Fruit fly (Drosophila melanogaster) whole organism, adult: ENCODE data around the gene CG33978.

Experiments used
- CG11617 ChIP-seq: fragments of 200-800 bp; sonication (Bioruptor generic); optimal IDR thresholded peaks from 2 replicates; lab custom pipeline; 2017; ENCODE audit warnings: mild to moderate bottlenecking, missing biosample characterization, missing genetic modification reagents, missing genetic modification characterization
- CG12768 ChIP-seq: fragments of 200-800 bp; sonication (Bioruptor generic); optimal IDR thresholded peaks from 2 replicates; lab custom pipeline; 2017; ENCODE audit warnings: missing biosample characterization, missing genetic modification characterization, mild to moderate bottlenecking, moderate library complexity, missing genetic modification reagents
- CG14711 ChIP-seq: fragments of 200-800 bp; sonication (Bioruptor generic); optimal IDR thresholded peaks from 2 replicates; lab custom pipeline; 2018; ENCODE audit warnings: missing biosample characterization, mild to moderate bottlenecking, missing genetic modification characterization, moderate library complexity
- CG1620 ChIP-seq: fragments of 200-800 bp; sonication (Bioruptor generic); optimal IDR thresholded peaks from 2 replicates; lab custom pipeline; 2016; ENCODE audit warnings: missing biosample characterization, missing genetic modification characterization
- CG33017 ChIP-seq: fragments of 200-800 bp; sonication (Bioruptor generic); optimal IDR thresholded peaks from 2 replicates; lab custom pipeline; 2018; ENCODE audit warnings: missing biosample characterization, mild to moderate bottlenecking, missing genetic modification characterization, moderate library complexity
- CG5204 ChIP-seq: fragments of 200-800 bp; sonication (Bioruptor generic); optimal IDR thresholded peaks from 2 replicates; lab custom pipeline; 2016; ENCODE audit warnings: missing biosample characterization, missing genetic modification characterization
- CG7045 ChIP-seq: fragments of 200-800 bp; sonication (Bioruptor generic); optimal IDR thresholded peaks from 2 replicates; lab custom pipeline; 2017; ENCODE audit warnings: missing biosample characterization, mild to moderate bottlenecking, missing genetic modification characterization
- CG7101 ChIP-seq: fragments of 200-800 bp; sonication (Bioruptor generic); optimal IDR thresholded peaks from 2 replicates; lab custom pipeline; 2018; ENCODE audit warnings: missing biosample characterization, mild to moderate bottlenecking, missing genetic modification characterization, moderate library complexity
- Clk ChIP-seq: fragments of 200-800 bp; sonication (Bioruptor generic); optimal IDR thresholded peaks from 2 replicates; lab custom pipeline; 2017; ENCODE audit warnings: missing biosample characterization, missing genetic modification characterization
- Crg-1 ChIP-seq: fragments of 200-800 bp; sonication (Bioruptor generic); optimal IDR thresholded peaks from 2 replicates; lab custom pipeline; 2016; ENCODE audit warnings: missing biosample characterization, missing genetic modification characterization
- Hr96 ChIP-seq: fragments of 200-800 bp; sonication (Bioruptor generic); optimal IDR thresholded peaks from 2 replicates; lab custom pipeline; 2016; ENCODE audit warnings: missing biosample characterization, missing genetic modification characterization
- Mnt ChIP-seq: fragments of 200-800 bp; sonication (Bioruptor generic); optimal IDR thresholded peaks from 2 replicates; lab custom pipeline; 2016; ENCODE audit warnings: missing biosample characterization, mild to moderate bottlenecking, missing genetic modification characterization
- bab1 ChIP-seq: fragments of 200-800 bp; sonication (Bioruptor generic); optimal IDR thresholded peaks from 3 replicates; lab custom pipeline; 2019; ENCODE audit warnings: missing biosample characterization, mild to moderate bottlenecking, missing genetic modification characterization, moderate library complexity
- cic ChIP-seq: fragments of 200-800 bp; sonication (Bioruptor generic); optimal IDR thresholded peaks from 2 replicates; lab custom pipeline; 2017; ENCODE audit warnings: missing biosample characterization, mild to moderate bottlenecking, missing genetic modification characterization, moderate library complexity
- cnc ChIP-seq, 2 experiments: fragments of >200 bp; optimal IDR thresholded peaks; 2 replicates each; lab custom pipeline; 2017
- kay ChIP-seq: fragments of 200-800 bp; sonication (Bioruptor generic); peaks from one replicate; lab custom pipeline; 2016; ENCODE audit warnings: missing biosample characterization, missing genetic modification characterization, borderline replicate concordance
- ovo ChIP-seq: fragments of 200-800 bp; sonication (Bioruptor generic); optimal IDR thresholded peaks from 2 replicates; lab custom pipeline; 2016; ENCODE audit warnings: missing biosample characterization, missing genetic modification characterization
- pad ChIP-seq: fragments of 200-800 bp; sonication (Bioruptor generic); optimal IDR thresholded peaks from 3 replicates; lab custom pipeline; 2017; ENCODE audit warnings: missing biosample characterization, missing genetic modification characterization, mild to moderate bottlenecking, moderate library complexity, missing genetic modification reagents
- tj ChIP-seq: fragments of 200-800 bp; sonication (Bioruptor generic); optimal IDR thresholded peaks from 3 replicates; lab custom pipeline; 2017; ENCODE audit warnings: missing biosample characterization, mild to moderate bottlenecking, missing genetic modification characterization, moderate library complexity
- toe ChIP-seq: fragments of 200-800 bp; sonication (Bioruptor generic); optimal IDR thresholded peaks from 2 replicates; lab custom pipeline; 2016; ENCODE audit warnings: missing biosample characterization, missing genetic modification characterization

The CG33978 gene

dm6 chr4:180780-181179, 5.3 kb upstream of the CG33978 start:
- TF ChIP-seq ovo = no peak
- no peak for TF ChIP-seq CG33017 (tag; lab: Kevin White, UChicago)
- no peak for TF ChIP-seq CG7101 (tag; lab: Kevin White, UChicago)
- TF ChIP-seq CG12768 (GFP tag; lab: Kevin White, UChicago) = no peak

dm6 chr4:179920-180261, 4.5 kb upstream of the CG33978 start:
- TF ChIP-seq cnc (optimal IDR thresholded peaks at IDR 0.05; lab: Kevin White, UChicago) = no peak
- TF ChIP-seq ovo = no peak
- TF ChIP-seq kay (GFP tag; lab: Kevin White, UChicago) = no peak
- no peak for TF ChIP-seq Mnt (GFP tag; lab: Kevin White, UChicago)
- TF ChIP-seq CG7101 (tag; lab: Kevin White, UChicago) = no peak
- TF ChIP-seq bab1 (GFP tag; lab: Kevin White, UChicago) = no peak
- TF ChIP-seq cic (GFP tag; lab: Kevin White, UChicago) = no peak
- TF ChIP-seq toe (GFP tag; lab: Kevin White, UChicago) = no peak
- TF ChIP-seq Hr96 (GFP tag; lab: Kevin White, UChicago) = no peak
- no peak for TF ChIP-seq CG33017 (tag; lab: Kevin White, UChicago)
- TF ChIP-seq CG1620 (GFP tag; lab: Kevin White, UChicago) = no peak
- TF ChIP-seq tj = no peak

- TF ChIP-seq CG1620 (GFP tag; lab: Kevin White, UChicago) (peak; percentile 16), bab1 (GFP tag; lab: Kevin White, UChicago) (peak; percentile 11), CG14711 (tag; lab: Kevin White, UChicago) (peak; percentile 81), cic (GFP tag; lab: Kevin White, UChicago) (no peak)
Observed at dm6 chr4:179062-179919, 3.9 kb upstream of the CG33978 start, which contains the start of gene Arl4. Arl4 (minus strand) TSS chr4:179389.

- no peak for TF ChIP-seq CG11617 (GFP tag; lab: Kevin White, UChicago)
- no peak for TF ChIP-seq cic (GFP tag; lab: Kevin White, UChicago)
- TF ChIP-seq tj = no peak
- peak; percentile 63 for TF ChIP-seq kay (GFP tag; lab: Kevin White, UChicago)
Observed at dm6 chr4:174526-174925, 913 bp downstream of the CG33978 start.

- TF ChIP-seq toe (GFP tag; lab: Kevin White, UChicago) (no peak), CG33017 (tag; lab: Kevin White, UChicago) (no peak), ovo (no peak), CG7101 (tag; lab: Kevin White, UChicago) (no peak), CG5204 (GFP tag; lab: Kevin White, UChicago) (no peak), CG1620 (GFP tag; lab: Kevin White, UChicago) (no peak)
Observed at dm6 chr4:167515-167914, 7.9 kb downstream of the CG33978 start.

dm6 chr4:165159-165558, 10.3 kb downstream of the CG33978 start:
- no peak for TF ChIP-seq ovo
- TF ChIP-seq bab1 (GFP tag; lab: Kevin White, UChicago) = no peak
- TF ChIP-seq Hr96 (GFP tag; lab: Kevin White, UChicago) = no peak
- TF ChIP-seq Crg-1 (GFP tag; lab: Kevin White, UChicago) = no peak
- TF ChIP-seq cnc (optimal IDR thresholded peaks at IDR 0.05; lab: Kevin White, UChicago) = no peak
- TF ChIP-seq toe (GFP tag; lab: Kevin White, UChicago) = no peak
- no peak for TF ChIP-seq Clk (GFP tag; lab: Kevin White, UChicago)
- TF ChIP-seq CG12768 (GFP tag; lab: Kevin White, UChicago) = no peak

dm6 chr4:155977-156376, 19.5 kb downstream of the CG33978 start, which contains the start of gene CG31997:
CG31997 (minus strand) TSS chr4:156060.
- TF ChIP-seq CG11617 (GFP tag; lab: Kevin White, UChicago) (no peak), CG7101 (tag; lab: Kevin White, UChicago) (no peak), kay (GFP tag; lab: Kevin White, UChicago) (peak; percentile 16), pad (GFP tag; lab: Kevin White, UChicago) (peak; percentile 47)

DNA sequence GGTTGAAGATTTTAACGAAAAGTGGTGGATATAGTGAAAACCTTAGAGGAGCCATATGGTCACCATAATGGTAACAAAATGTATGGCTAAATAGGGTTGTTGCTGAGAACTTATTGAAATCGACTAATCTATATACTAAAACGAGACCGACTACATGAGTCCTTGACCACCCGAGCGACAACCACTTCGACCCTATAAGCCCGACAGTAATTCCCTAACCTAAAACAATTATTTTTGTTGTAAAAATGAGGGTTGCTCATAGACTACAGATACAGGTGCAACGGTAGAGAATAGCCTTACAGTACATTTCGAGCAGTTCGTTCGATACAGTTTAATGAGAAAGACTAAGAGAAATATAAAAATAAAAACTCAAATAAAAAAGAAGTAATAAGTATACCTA, 25.0 kb downstream of the CG33978 start, which contains the start of gene CG32006:
TSS of gene CG32006 (plus strand) at position 312 of the 400 bp plus-strand sequence.
- TF ChIP-seq CG33017 (tag; lab: Kevin White, UChicago) (no peak), ovo (no peak), tj (no peak), CG5204 (GFP tag; lab: Kevin White, UChicago) (no peak), bab1 (GFP tag; lab: Kevin White, UChicago) (no peak), CG14711 (tag; lab: Kevin White, UChicago) (no peak), pad (GFP tag; lab: Kevin White, UChicago) (no peak), toe (GFP tag; lab: Kevin White, UChicago) (no peak), Clk (GFP tag; lab: Kevin White, UChicago) (no peak), Hr96 (GFP tag; lab: Kevin White, UChicago) (no peak), CG12768 (GFP tag; lab: Kevin White, UChicago) (no peak), CG11617 (GFP tag; lab: Kevin White, UChicago) (no peak), CG7045 (no peak), CG1620 (GFP tag; lab: Kevin White, UChicago) (no peak), CG7101 (tag; lab: Kevin White, UChicago) (no peak), cnc (optimal IDR thresholded peaks at IDR 0.05; lab: Kevin White, UChicago) (no peak), Crg-1 (GFP tag; lab: Kevin White, UChicago) (no peak), Mnt (GFP tag; lab: Kevin White, UChicago) (no peak), cic (GFP tag; lab: Kevin White, UChicago) (no peak)
